Worm (Caenorhabditis elegans) whole organism, L1 larva: ENCODE data around the gene inf-1.

Experiments
- C04F5.9 ChIP-seq: sonication (generic microtip); optimal IDR thresholded peaks from 2 replicates; lab custom pipeline; 2016; ENCODE audit warnings: missing genetic modification characterization, missing compliant biosample characterization
- C16A3.4 ChIP-seq: fragments of 150-350 bp; optimal IDR thresholded peaks from 2 replicates; lab custom pipeline; 2014; ENCODE audit warnings: missing biosample characterization, missing genetic modification characterization
- F16B12.6 ChIP-seq: fragments of 150-350 bp; optimal IDR thresholded peaks from 2 replicates; lab custom pipeline; 2014; ENCODE audit warnings: missing biosample characterization, missing genetic modification characterization
- Y116A8C.19 ChIP-seq: sonication (generic microtip); optimal IDR thresholded peaks from 2 replicates; lab custom pipeline; 2016; ENCODE audit warnings: missing compliant biosample characterization, missing genetic modification characterization, borderline replicate concordance
- ceh-63 ChIP-seq: fragments of 200-800 bp; sonication (Bioruptor generic); optimal IDR thresholded peaks from 2 replicates; lab custom pipeline; 2018; ENCODE audit warnings: mild to moderate bottlenecking, missing genetic modification characterization, missing compliant biosample characterization
- ceh-82 ChIP-seq, 3 experiments: fragments of 150-350 bp in 1 of 3; sonication (generic microtip) in 2 of 3; optimal IDR thresholded peaks; 2 replicates each; lab custom pipeline; 2014 to 2017; ENCODE audit warnings: missing biosample characterization in 3 of 3, missing genetic modification characterization in 3 of 3
- ceh-88 ChIP-seq: fragments of 200-800 bp; sonication (Bioruptor generic); IDR thresholded peaks from 2 replicates; pipeline ENCODE4 v1.3.6; 2022; ENCODE audit warnings: missing genetic modification characterization, missing compliant biosample characterization
- ceh-90 ChIP-seq: sonication (generic microtip); optimal IDR thresholded peaks from 2 replicates; lab custom pipeline; 2016; ENCODE audit warnings: missing genetic modification characterization, missing compliant biosample characterization
- ces-1 ChIP-seq: fragments of 150-350 bp; optimal IDR thresholded peaks from 2 replicates; lab custom pipeline; 2014; ENCODE audit warnings: missing biosample characterization, missing genetic modification reagents, missing genetic modification characterization
- dpl-1 ChIP-seq, 3 experiments: fragments of 150-350 bp in 2 of 3; sonication (generic microtip) in 1 of 3; optimal IDR thresholded peaks; 2 replicates each; lab custom pipeline; 2014 to 2017; ENCODE audit warnings: missing biosample characterization in 3 of 3, missing genetic modification characterization in 3 of 3, missing genetic modification reagents in 3 of 3
- dsc-1 ChIP-seq: sonication (generic microtip); optimal IDR thresholded peaks from 2 replicates; lab custom pipeline; 2016; ENCODE audit warnings: mild to moderate bottlenecking, missing genetic modification characterization, missing compliant biosample characterization
- egl-13 ChIP-seq: sonication (generic microtip); optimal IDR thresholded peaks from 2 replicates; lab custom pipeline; 2016; ENCODE audit warnings: missing genotype, missing genetic modification reagents, missing genetic modification characterization, missing compliant biosample characterization
- egl-27 ChIP-seq, 2 experiments: fragments of 150-350 bp in 1 of 2; sonication (generic microtip); optimal IDR thresholded peaks; 3 replicates each; lab custom pipeline; 2017 to 2018; ENCODE audit warnings: missing biosample characterization in 2 of 2, missing genetic modification characterization in 2 of 2, missing genetic modification reagents in 2 of 2
- elt-2 ChIP-seq: sonication (generic microtip); optimal IDR thresholded peaks from 2 replicates; lab custom pipeline; 2016; ENCODE audit warnings: missing genetic modification characterization, mild to moderate bottlenecking, inconsistent platforms, missing compliant biosample characterization, missing genetic modification reagents
- elt-3 ChIP-seq, 6 experiments: fragments of 150-350 bp in 1 of 6; sonication (generic microtip); optimal IDR thresholded peaks; 2 replicates each; lab custom pipeline; 2017 to 2018; ENCODE audit warnings: missing biosample characterization in 6 of 6, missing genetic modification characterization in 6 of 6, inconsistent platforms in 1 of 6
- fkh-10 ChIP-seq: sonication (generic microtip); optimal IDR thresholded peaks from 2 replicates; lab custom pipeline; 2017; ENCODE audit warnings: missing biosample characterization, missing genetic modification reagents, missing genetic modification characterization
- fkh-4 ChIP-seq: sonication (generic microtip); optimal IDR thresholded peaks from 2 replicates; lab custom pipeline; 2016; ENCODE audit warnings: missing compliant biosample characterization, missing genetic modification characterization, borderline replicate concordance
- fkh-8 ChIP-seq: sonication (generic microtip); optimal IDR thresholded peaks from 2 replicates; lab custom pipeline; 2016; ENCODE audit warnings: mild to moderate bottlenecking, missing genetic modification characterization, missing compliant biosample characterization
- fos-1 ChIP-seq: fragments of 150-350 bp; optimal IDR thresholded peaks from 2 replicates; lab custom pipeline; 2014; ENCODE audit warnings: missing biosample characterization, missing genetic modification characterization
- grh-1 ChIP-seq: fragments of 200-800 bp; sonication (Bioruptor generic); IDR thresholded peaks from 2 replicates; pipeline ENCODE4 v1.3.6; 2022; ENCODE audit warnings: missing genetic modification reagents, missing genetic modification characterization, missing compliant biosample characterization
- hlh-17 ChIP-seq: fragments of 200-800 bp; sonication (Bioruptor generic); optimal IDR thresholded peaks from 2 replicates; lab custom pipeline; 2018; ENCODE audit warnings: missing genetic modification characterization, mild to moderate bottlenecking, missing compliant biosample characterization, moderate library complexity, borderline replicate concordance
- irx-1 ChIP-seq: sonication (generic microtip); optimal IDR thresholded peaks from 2 replicates; lab custom pipeline; 2016; ENCODE audit warnings: missing genetic modification characterization, missing compliant biosample characterization
- jun-1 ChIP-seq: fragments of 150-350 bp; optimal IDR thresholded peaks from 2 replicates; lab custom pipeline; 2014; ENCODE audit warnings: missing biosample characterization, missing genetic modification reagents, missing genetic modification characterization
- lin-13 ChIP-seq: fragments of 150-350 bp; optimal IDR thresholded peaks from 2 replicates; lab custom pipeline; 2014; ENCODE audit warnings: missing biosample characterization, missing genetic modification reagents, missing genetic modification characterization
- lin-14 ChIP-seq: fragments of 200-800 bp; sonication (Bioruptor generic); optimal IDR thresholded peaks from 2 replicates; lab custom pipeline; 2018; ENCODE audit warnings: mild to moderate bottlenecking, missing genetic modification characterization, moderate library complexity, missing compliant biosample characterization
- lin-15B ChIP-seq: fragments of 150-350 bp; sonication (generic microtip); optimal IDR thresholded peaks from 3 replicates; lab custom pipeline; 2014; ENCODE audit warnings: missing biosample characterization, missing genetic modification characterization
- lin-35 ChIP-seq, 2 experiments: fragments of 150-350 bp; optimal IDR thresholded peaks; 2 replicates each; lab custom pipeline; 2014; ENCODE audit warnings: missing biosample characterization in 2 of 2, missing genetic modification characterization in 2 of 2, missing genetic modification reagents in 2 of 2
- lin-39 ChIP-seq: fragments of 150-350 bp; optimal IDR thresholded peaks from 2 replicates; lab custom pipeline; 2014; ENCODE audit warnings: missing biosample characterization, missing genetic modification reagents, missing genetic modification characterization
- mab-9 ChIP-seq: fragments of 200-800 bp; sonication (Bioruptor generic); IDR thresholded peaks from 2 replicates; pipeline ENCODE4 v1.3.6; 2022; ENCODE audit warnings: missing genetic modification reagents, missing genetic modification characterization, missing compliant biosample characterization
- mef-2 ChIP-seq: fragments of 150-350 bp; optimal IDR thresholded peaks from 2 replicates; lab custom pipeline; 2014; ENCODE audit warnings: missing biosample characterization, missing genetic modification characterization
- mep-1 ChIP-seq: fragments of 150-350 bp; optimal IDR thresholded peaks from 2 replicates; lab custom pipeline; 2014; ENCODE audit warnings: missing biosample characterization, missing genetic modification characterization
- nhr-12 ChIP-seq: sonication (generic microtip); optimal IDR thresholded peaks from 2 replicates; lab custom pipeline; 2017; ENCODE audit warnings: missing biosample characterization, missing genetic modification characterization
- nhr-20 ChIP-seq: sonication (generic microtip); optimal IDR thresholded peaks from 2 replicates; lab custom pipeline; 2016; ENCODE audit warnings: mild to moderate bottlenecking, missing genetic modification characterization, missing compliant biosample characterization
- nhr-28 ChIP-seq: fragments of 150-350 bp; optimal IDR thresholded peaks from 2 replicates; lab custom pipeline; 2014; ENCODE audit warnings: missing biosample characterization, missing genetic modification characterization
- nhr-71 ChIP-seq: sonication (generic microtip); optimal IDR thresholded peaks from 2 replicates; lab custom pipeline; 2016; ENCODE audit warnings: mild to moderate bottlenecking, missing genetic modification characterization, moderate library complexity, missing compliant biosample characterization
- nhr-76 ChIP-seq: sonication (generic microtip); optimal IDR thresholded peaks from 2 replicates; lab custom pipeline; 2017; ENCODE audit warnings: missing biosample characterization, missing genetic modification characterization
- nhr-77 ChIP-seq: fragments of 150-350 bp; optimal IDR thresholded peaks from 2 replicates; lab custom pipeline; 2014; ENCODE audit warnings: missing biosample characterization, missing genetic modification characterization
- nhr-84 ChIP-seq: sonication (generic microtip); optimal IDR thresholded peaks from 2 replicates; lab custom pipeline; 2017; ENCODE audit warnings: missing biosample characterization, missing genetic modification characterization
- nhr-85 ChIP-seq: sonication (generic microtip); peaks from one replicate; lab custom pipeline; 2016; ENCODE audit warnings: missing genetic modification characterization, inconsistent platforms, missing compliant biosample characterization
- rnt-1 ChIP-seq: sonication (generic microtip); optimal IDR thresholded peaks from 2 replicates; lab custom pipeline; 2016; ENCODE audit warnings: mild to moderate bottlenecking, missing genetic modification characterization, moderate library complexity, missing compliant biosample characterization
- skn-1 ChIP-seq: fragments of 150-350 bp; optimal IDR thresholded peaks from 2 replicates; lab custom pipeline; 2014; ENCODE audit warnings: missing biosample characterization, missing genetic modification characterization
- snpc-4 ChIP-seq: fragments of 150-350 bp; optimal IDR thresholded peaks from 2 replicates; lab custom pipeline; 2014; ENCODE audit warnings: missing biosample characterization, missing genetic modification characterization
- snu-23 ChIP-seq: sonication (generic microtip); optimal IDR thresholded peaks from 2 replicates; lab custom pipeline; 2016; ENCODE audit warnings: missing genetic modification characterization, missing compliant biosample characterization
- sup-37 ChIP-seq: fragments of 200-800 bp; sonication (Bioruptor generic); optimal IDR thresholded peaks from 2 replicates; lab custom pipeline; 2018; ENCODE audit warnings: mild to moderate bottlenecking, missing genetic modification characterization, missing compliant biosample characterization
- swsn-7 ChIP-seq: sonication (generic microtip); optimal IDR thresholded peaks from 2 replicates; lab custom pipeline; 2016; ENCODE audit warnings: missing genetic modification characterization, missing compliant biosample characterization
- tlp-1 ChIP-seq: fragments of 150-350 bp; optimal IDR thresholded peaks from 2 replicates; lab custom pipeline; 2014; ENCODE audit warnings: missing biosample characterization, missing genetic modification characterization
- unc-130 ChIP-seq: fragments of 150-350 bp; optimal IDR thresholded peaks from 2 replicates; lab custom pipeline; 2017; ENCODE audit warnings: missing biosample characterization, missing genetic modification characterization, inconsistent platforms
- vab-15 ChIP-seq: sonication (generic microtip); optimal IDR thresholded peaks from 2 replicates; lab custom pipeline; 2017; ENCODE audit warnings: missing genotype, mild to moderate bottlenecking, missing genetic modification characterization, missing compliant biosample characterization
- xbp-1 ChIP-seq: sonication (generic microtip); optimal IDR thresholded peaks from 2 replicates; lab custom pipeline; 2016; ENCODE audit warnings: missing genetic modification characterization, missing compliant biosample characterization
- zag-1 ChIP-seq: fragments of 150-350 bp; optimal IDR thresholded peaks from 2 replicates; lab custom pipeline; 2014; ENCODE audit warnings: missing biosample characterization, missing genetic modification characterization
- zip-4 ChIP-seq: fragments of 200-800 bp; sonication (Bioruptor generic); optimal IDR thresholded peaks from 2 replicates; lab custom pipeline; 2018; ENCODE audit warnings: mild to moderate bottlenecking, missing genetic modification characterization, moderate library complexity, missing compliant biosample characterization
- ztf-11 ChIP-seq, 2 experiments: sonication (generic microtip); optimal IDR thresholded peaks; 2 replicates each; lab custom pipeline; 2016 to 2017; ENCODE audit warnings: missing genetic modification characterization in 2 of 2, missing biosample characterization in 1 of 2, missing compliant biosample characterization in 1 of 2

inf-1 gene

ce11 chrIII:6929558-6930167, at the start of gene inf-1:
Gene inf-1, plus strand, starts transcription at chrIII:6930134.
- TF ChIP-seq skn-1 (tag; lab: Kevin White, UChicago), result peak; percentile 48
- no peak for TF ChIP-seq mef-2 (tag; lab: Kevin White, UChicago)
- peak in 2 of 6 experiments; percentile 19 to 46 for TF ChIP-seq elt-3 (tag; optimal IDR thresholded peaks at IDR 0.05; lab: Kevin White, UChicago)
- TF ChIP-seq lin-13, result peak; percentile 25
- peak; percentile 55 for TF ChIP-seq C16A3.4
- TF ChIP-seq tlp-1 (tag; lab: Kevin White, UChicago), result no peak
- peak; percentile 16 for TF ChIP-seq F16B12.6
- no peak for TF ChIP-seq lin-39 (tag; lab: Kevin White, UChicago)
- no peak for TF ChIP-seq nhr-76 (tag; lab: Kevin White, UChicago)
- no peak for TF ChIP-seq fkh-10 (GFP tag; lab: Kevin White, UChicago)
- TF ChIP-seq nhr-20, result peak; percentile 34
- TF ChIP-seq lin-15B (tag; lab: Kevin White, UChicago), result peak; percentile 67
- peak; percentile 26 for TF ChIP-seq swsn-7 (tag; lab: Kevin White, UChicago)
- peak; percentile 14 for TF ChIP-seq fkh-8 (tag; lab: Kevin White, UChicago)
- no peak for TF ChIP-seq elt-2 (tag; lab: Kevin White, UChicago)
- no peak for TF ChIP-seq egl-13 (tag; lab: Kevin White, UChicago)
- no peak for TF ChIP-seq jun-1 (tag; lab: Kevin White, UChicago)
- TF ChIP-seq grh-1 (GFP tag; lab: Robert Waterston, UW), result no peak
- TF ChIP-seq ceh-88, result no peak
- TF ChIP-seq snu-23, result peak; percentile 56
- TF ChIP-seq mep-1 (tag; lab: Kevin White, UChicago), result peak; percentile 66
- no peak for TF ChIP-seq dsc-1 (tag; lab: Kevin White, UChicago)
- no peak for TF ChIP-seq fkh-4 (tag; lab: Kevin White, UChicago)
- TF ChIP-seq mab-9, result no peak
- TF ChIP-seq ces-1 (GFP tag; lab: Kevin White, UChicago), result no peak
- peak; percentile 41 to 77 (median 61) for TF ChIP-seq dpl-1 (GFP tag; optimal IDR thresholded peaks at IDR 0.05; lab: Kevin White, UChicago)
- TF ChIP-seq ceh-82 (tag; optimal IDR thresholded peaks at IDR 0.05; lab: Kevin White, UChicago), result peak in 1 of 3 experiments; percentile 40
- TF ChIP-seq unc-130 (tag; lab: Kevin White, UChicago), result peak; percentile 25
- TF ChIP-seq nhr-12, result no peak
- no peak for TF ChIP-seq vab-15 (tag; lab: Kevin White, UChicago)
- TF ChIP-seq ceh-90 (tag; lab: Kevin White, UChicago), result no peak
- TF ChIP-seq rnt-1 (tag; lab: Kevin White, UChicago), result peak; percentile 29
- TF ChIP-seq Y116A8C.19 (tag; lab: Kevin White, UChicago), result no peak
- no peak for TF ChIP-seq egl-27 (tag; optimal IDR thresholded peaks at IDR 0.05; lab: Kevin White, UChicago)
- no peak for TF ChIP-seq fos-1 (tag; lab: Kevin White, UChicago)
- TF ChIP-seq nhr-71 (tag; lab: Kevin White, UChicago), result peak; percentile 41
- TF ChIP-seq lin-35 (GFP tag; optimal IDR thresholded peaks at IDR 0.05; lab: Kevin White, UChicago), result peak; percentile 69 to 81
- no peak for TF ChIP-seq nhr-84
- no peak for TF ChIP-seq ceh-63 (GFP tag; lab: Kevin White, UChicago)
- TF ChIP-seq sup-37 (GFP tag; lab: Kevin White, UChicago), result no peak
- peak; percentile 44 for TF ChIP-seq xbp-1 (tag; lab: Kevin White, UChicago)
- no peak for TF ChIP-seq nhr-77 (tag; lab: Kevin White, UChicago)
- no peak for TF ChIP-seq zip-4 (GFP tag; lab: Kevin White, UChicago)
- no peak for TF ChIP-seq snpc-4 (tag; lab: Kevin White, UChicago)
- no peak for TF ChIP-seq hlh-17 (GFP tag; lab: Kevin White, UChicago)
- TF ChIP-seq zag-1 (tag; lab: Kevin White, UChicago), result no peak
- TF ChIP-seq nhr-28, result no peak
- TF ChIP-seq ztf-11 (tag; optimal IDR thresholded peaks at IDR 0.05; lab: Kevin White, UChicago), result no peak
- TF ChIP-seq irx-1 (tag; lab: Kevin White, UChicago), result no peak
- no peak for TF ChIP-seq C04F5.9 (tag; lab: Kevin White, UChicago)
- TF ChIP-seq nhr-85 (tag; lab: Kevin White, UChicago), result peak; percentile 57
- TF ChIP-seq lin-14 (GFP tag; lab: Kevin White, UChicago), result peak; percentile 54
